Worm (Caenorhabditis elegans) whole organism, late embryonic: ENCODE data around the gene C01F6.14.

Experiments
- C38D4.7 ChIP-seq: fragments of 200-800 bp; sonication (Bioruptor generic); optimal IDR thresholded peaks from 2 replicates; lab custom pipeline; 2018; ENCODE audit warnings: mild to moderate bottlenecking, missing genetic modification characterization, moderate library complexity, missing compliant biosample characterization
- K02D7.2 ChIP-seq: sonication (generic microtip); optimal IDR thresholded peaks from 2 replicates; lab custom pipeline; 2017; ENCODE audit warnings: mild to moderate bottlenecking, missing genetic modification characterization, missing compliant biosample characterization
- K09A11.1 ChIP-seq: sonication (generic microtip); optimal IDR thresholded peaks from 2 replicates; lab custom pipeline; 2017; ENCODE audit warnings: antibody characterized with exemption, mild to moderate bottlenecking, missing genetic modification characterization, missing compliant biosample characterization; ENCODE audit not compliant: insufficient read depth
- T23F11.4 ChIP-seq: fragments of 200-800 bp; sonication (Bioruptor generic); optimal IDR thresholded peaks from 2 replicates; lab custom pipeline; 2018; ENCODE audit warnings: mild to moderate bottlenecking, missing genetic modification characterization, missing compliant biosample characterization
- ahr-1 ChIP-seq: sonication (generic microtip); optimal IDR thresholded peaks from 2 replicates; lab custom pipeline; 2016; ENCODE audit warnings: missing genetic modification characterization, missing compliant biosample characterization
- ama-1 ChIP-seq: fragments of 150-350 bp; optimal IDR thresholded peaks from 2 replicates; lab custom pipeline; 2014
- ceh-22 ChIP-seq: sonication (generic microtip); optimal IDR thresholded peaks from 2 replicates; lab custom pipeline; 2017; ENCODE audit warnings: missing biosample characterization, missing genetic modification characterization
- ceh-30 ChIP-seq: fragments of 150-350 bp; optimal IDR thresholded peaks from 2 replicates; lab custom pipeline; 2014; ENCODE audit warnings: missing biosample characterization, missing genetic modification characterization
- ceh-31 ChIP-seq: sonication (generic microtip); optimal IDR thresholded peaks from 2 replicates; lab custom pipeline; 2016; ENCODE audit warnings: missing genetic modification characterization, missing compliant biosample characterization
- ceh-48 ChIP-seq: sonication (generic microtip); optimal IDR thresholded peaks from 2 replicates; lab custom pipeline; 2016; ENCODE audit warnings: missing genetic modification characterization, inconsistent platforms, missing compliant biosample characterization
- ceh-9 ChIP-seq: sonication (generic microtip); optimal IDR thresholded peaks from 2 replicates; lab custom pipeline; 2016; ENCODE audit warnings: mild to moderate bottlenecking, missing genetic modification characterization, inconsistent platforms, missing compliant biosample characterization
- che-1 ChIP-seq: sonication (generic microtip); optimal IDR thresholded peaks from 2 replicates; lab custom pipeline; 2016; ENCODE audit warnings: mild to moderate bottlenecking, missing genetic modification characterization, missing compliant biosample characterization
- dmd-4 ChIP-seq: sonication (generic microtip); optimal IDR thresholded peaks from 2 replicates; lab custom pipeline; 2016; ENCODE audit warnings: borderline replicate concordance, missing genetic modification characterization, missing compliant biosample characterization
- dve-1 ChIP-seq: sonication (generic microtip); optimal IDR thresholded peaks from 2 replicates; lab custom pipeline; 2017; ENCODE audit warnings: antibody characterized with exemption, mild to moderate bottlenecking, missing genetic modification characterization, missing compliant biosample characterization
- elt-2 ChIP-seq: sonication (generic microtip); optimal IDR thresholded peaks from 2 replicates; lab custom pipeline; 2016; ENCODE audit warnings: missing genetic modification reagents, missing genetic modification characterization, missing compliant biosample characterization
- ets-4 ChIP-seq: sonication (generic microtip); optimal IDR thresholded peaks from 2 replicates; lab custom pipeline; 2016; ENCODE audit warnings: missing genetic modification characterization, missing compliant biosample characterization
- gmeb-2 ChIP-seq: sonication (generic microtip); optimal IDR thresholded peaks from 2 replicates; lab custom pipeline; 2016; ENCODE audit warnings: missing genetic modification characterization, inconsistent platforms, missing compliant biosample characterization
- hlh-13 ChIP-seq: fragments of 200-800 bp; sonication (Bioruptor generic); optimal IDR thresholded peaks from 2 replicates; lab custom pipeline; 2018; ENCODE audit warnings: mild to moderate bottlenecking, missing genetic modification characterization, missing compliant biosample characterization
- hlh-15 ChIP-seq: sonication (generic microtip); optimal IDR thresholded peaks from 2 replicates; lab custom pipeline; 2016; ENCODE audit warnings: missing genetic modification characterization, missing compliant biosample characterization
- lim-6 ChIP-seq: sonication (generic microtip); optimal IDR thresholded peaks from 2 replicates; lab custom pipeline; 2016; ENCODE audit warnings: missing genetic modification characterization, missing compliant biosample characterization
- mec-3 ChIP-seq: sonication (generic microtip); optimal IDR thresholded peaks from 2 replicates; lab custom pipeline; 2016; ENCODE audit warnings: borderline replicate concordance, missing genetic modification characterization, missing compliant biosample characterization
- nhr-11 ChIP-seq: fragments of 150-350 bp; optimal IDR thresholded peaks from 2 replicates; lab custom pipeline; 2014; ENCODE audit warnings: missing biosample characterization, missing genetic modification characterization
- nhr-232 ChIP-seq: sonication (generic microtip); optimal IDR thresholded peaks from 2 replicates; lab custom pipeline; 2016; ENCODE audit warnings: missing genetic modification characterization, missing compliant biosample characterization
- npax-4 ChIP-seq: sonication (generic microtip); optimal IDR thresholded peaks from 2 replicates; lab custom pipeline; 2016; ENCODE audit warnings: missing genetic modification characterization, missing compliant biosample characterization
- odd-2 ChIP-seq: sonication (generic microtip); optimal IDR thresholded peaks from 2 replicates; lab custom pipeline; 2017; ENCODE audit warnings: antibody characterized with exemption, mild to moderate bottlenecking, missing genetic modification characterization, missing compliant biosample characterization
- pag-3 ChIP-seq: sonication (generic microtip); optimal IDR thresholded peaks from 2 replicates; lab custom pipeline; 2016; ENCODE audit warnings: missing compliant biosample characterization, missing genetic modification characterization, borderline replicate concordance
- pat-9 ChIP-seq: fragments of 200-800 bp; sonication (Bioruptor generic); optimal IDR thresholded peaks from 2 replicates; lab custom pipeline; 2018; ENCODE audit warnings: mild to moderate bottlenecking, missing genetic modification characterization, moderate library complexity, missing compliant biosample characterization
- pha-4 ChIP-seq: fragments of 150-350 bp; optimal IDR thresholded peaks from 2 replicates; lab custom pipeline; 2018; ENCODE audit warnings: missing biosample characterization, missing genetic modification reagents, missing genetic modification characterization
- ref-2 ChIP-seq: sonication (generic microtip); optimal IDR thresholded peaks from 2 replicates; lab custom pipeline; 2016; ENCODE audit warnings: missing genetic modification characterization, missing compliant biosample characterization
- rnt-1 ChIP-seq: sonication (generic microtip); optimal IDR thresholded peaks from 2 replicates; lab custom pipeline; 2016; ENCODE audit warnings: missing genetic modification characterization, missing compliant biosample characterization
- sdc-2 ChIP-seq: sonication (generic microtip); optimal IDR thresholded peaks from 2 replicates; lab custom pipeline; 2016; ENCODE audit warnings: missing genotype, missing genetic modification characterization, missing compliant biosample characterization
- sox-4 ChIP-seq: sonication (generic microtip); optimal IDR thresholded peaks from 2 replicates; lab custom pipeline; 2017; ENCODE audit warnings: mild to moderate bottlenecking, missing genetic modification characterization, inconsistent platforms, missing compliant biosample characterization
- syd-9 ChIP-seq: sonication (generic microtip); optimal IDR thresholded peaks from 2 replicates; lab custom pipeline; 2016; ENCODE audit warnings: mild to moderate bottlenecking, missing genetic modification characterization, moderate library complexity, missing compliant biosample characterization
- tbx-2 ChIP-seq: sonication (generic microtip); optimal IDR thresholded peaks from 2 replicates; lab custom pipeline; 2016; ENCODE audit warnings: missing genetic modification characterization, missing compliant biosample characterization
- ttx-3 ChIP-seq: sonication (generic microtip); optimal IDR thresholded peaks from 2 replicates; lab custom pipeline; 2016; ENCODE audit warnings: missing genetic modification reagents, missing genetic modification characterization, missing compliant biosample characterization
- unc-55 ChIP-seq: sonication (generic microtip); optimal IDR thresholded peaks from 2 replicates; lab custom pipeline; 2017; ENCODE audit warnings: missing biosample characterization, missing genetic modification reagents, missing genetic modification characterization
- zip-5 ChIP-seq: sonication (generic microtip); optimal IDR thresholded peaks from 2 replicates; lab custom pipeline; 2016; ENCODE audit warnings: missing genetic modification characterization, missing compliant biosample characterization
- ztf-16 ChIP-seq: sonication (generic microtip); optimal IDR thresholded peaks from 2 replicates; lab custom pipeline; 2017; ENCODE audit warnings: missing genetic modification characterization, missing compliant biosample characterization

Gene C01F6.14

ce11 chrIV:9104071-9105016 lies at the start of gene C01F6.14, which contains the start of gene fem-3:
Gene C01F6.14, minus strand, starts transcription at chrIV:9104121.
Gene fem-3, plus strand, starts transcription at chrIV:9104966.
- TF ChIP-seq ttx-3 (tag; lab: Kevin White, UChicago) (no peak), odd-2 (tag; lab: Kevin White, UChicago) (no peak), hlh-15 (tag; lab: Kevin White, UChicago) (no peak), nhr-11 (tag; lab: Kevin White, UChicago) (no peak), C38D4.7 (GFP tag; lab: Kevin White, UChicago) (no peak), lim-6 (no peak), pat-9 (no peak), che-1 (no peak), ets-4 (tag; lab: Kevin White, UChicago) (no peak)

- no peak for TF ChIP-seq ahr-1 (tag; lab: Kevin White, UChicago)
- TF ChIP-seq ama-1 (lab: Kevin White, UChicago): no peak
- TF ChIP-seq elt-2 (tag; lab: Kevin White, UChicago): no peak
Observed at ce11 chrIV:9150175-9150574, 46.3 kb upstream of the C01F6.14 start, which contains the start of gene F23B2.7. Gene F23B2.7, plus strand, starts transcription at chrIV:9150475.

ce11 chrIV:9146819-9147518 lies 43.0 kb upstream of the C01F6.14 start, which contains the start of the genes rpb-12 and aly-2:
Gene rpb-12, minus strand, starts transcription at chrIV:9146869.
Gene aly-2, plus strand, starts transcription at chrIV:9147468.
- TF ChIP-seq dve-1: no peak
- no peak for TF ChIP-seq nhr-11 (tag; lab: Kevin White, UChicago)
- no peak for TF ChIP-seq npax-4 (tag; lab: Kevin White, UChicago)
- peak; percentile 35 for TF ChIP-seq tbx-2 (tag; lab: Kevin White, UChicago)
- TF ChIP-seq ahr-1 (tag; lab: Kevin White, UChicago): no peak
- TF ChIP-seq pag-3 (tag; lab: Kevin White, UChicago): no peak
- no peak for TF ChIP-seq ceh-48
- TF ChIP-seq gmeb-2 (tag; lab: Kevin White, UChicago): no peak
- no peak for TF ChIP-seq ceh-31 (tag; lab: Kevin White, UChicago)
- TF ChIP-seq K02D7.2 (tag; lab: Kevin White, UChicago): no peak
- TF ChIP-seq ceh-9 (tag; lab: Kevin White, UChicago): no peak
- peak; percentile 40 for TF ChIP-seq elt-2 (tag; lab: Kevin White, UChicago)
- no peak for TF ChIP-seq ref-2 (tag; lab: Kevin White, UChicago)
- TF ChIP-seq unc-55: no peak
- no peak for TF ChIP-seq nhr-232 (tag; lab: Kevin White, UChicago)
- no peak for TF ChIP-seq pha-4
- TF ChIP-seq ztf-16 (tag; lab: Kevin White, UChicago): no peak

ce11 chrIV:9146111-9146510 lies 42.2 kb upstream of the C01F6.14 start, which contains the start of gene daf-10:
Gene daf-10, minus strand, starts transcription at chrIV:9146211.
- TF ChIP-seq nhr-11 (tag; lab: Kevin White, UChicago) (no peak), pag-3 (tag; lab: Kevin White, UChicago) (no peak), syd-9 (no peak), rnt-1 (no peak), ceh-30 (tag; lab: Kevin White, UChicago) (no peak), ceh-48 (no peak), ceh-22 (tag; lab: Kevin White, UChicago) (no peak), hlh-13 (GFP tag; lab: Kevin White, UChicago) (no peak), K09A11.1 (tag; lab: Kevin White, UChicago) (no peak), C38D4.7 (GFP tag; lab: Kevin White, UChicago) (no peak), T23F11.4 (no peak), lim-6 (no peak), sox-4 (tag; lab: Kevin White, UChicago) (no peak), zip-5 (tag; lab: Kevin White, UChicago) (no peak), dmd-4 (tag; lab: Kevin White, UChicago) (no peak), mec-3 (tag; lab: Kevin White, UChicago) (no peak), sdc-2 (tag; lab: Kevin White, UChicago) (no peak)
